Fruit fly (Drosophila melanogaster) whole organism, embryonic: ENCODE results near the gene dgt1.
A peak's percentile ranks its signal among the peaks of the same experiment; 100 is the strongest.

Source experiments
- Bteb2 ChIP-seq: fragments of 200-800 bp; sonication (Bioruptor generic); optimal IDR thresholded peaks from 2 replicates; lab custom pipeline; 2016; ENCODE audit warnings: missing biosample characterization, missing genetic modification characterization
- CG10209 ChIP-seq: fragments of 200-800 bp; sonication (Bioruptor generic); optimal IDR thresholded peaks from 3 replicates; lab custom pipeline; 2017; ENCODE audit warnings: missing biosample characterization, mild to moderate bottlenecking, missing genetic modification characterization, missing genetic modification reagents
- CG10543 ChIP-seq: fragments of 200-800 bp; sonication (Bioruptor generic); optimal IDR thresholded peaks from 3 replicates; lab custom pipeline; 2017; ENCODE audit warnings: missing biosample characterization, mild to moderate bottlenecking, missing genetic modification characterization, moderate library complexity
- CG10565 ChIP-seq: fragments of 200-800 bp; sonication (Bioruptor generic); optimal IDR thresholded peaks from 3 replicates; lab custom pipeline; 2016; ENCODE audit warnings: missing biosample characterization, mild to moderate bottlenecking, missing genetic modification characterization
- CG11456 ChIP-seq: fragments of 200-800 bp; sonication (Bioruptor generic); IDR thresholded peaks from 3 replicates; pipeline ENCODE4 v1.3.6; 2022; ENCODE audit warnings: missing biosample characterization, missing genetic modification characterization
- CG11723 ChIP-seq: fragments of 200-800 bp; sonication (Bioruptor generic); optimal IDR thresholded peaks from 2 replicates; lab custom pipeline; 2017; ENCODE audit warnings: missing biosample characterization, mild to moderate bottlenecking, missing genetic modification characterization
- CG12155 ChIP-seq: fragments of 200-800 bp; sonication (Bioruptor generic); optimal IDR thresholded peaks from 3 replicates; lab custom pipeline; 2016; ENCODE audit warnings: missing biosample characterization, missing genetic modification characterization
- CG12299 ChIP-seq: fragments of 200-800 bp; sonication (Bioruptor generic); optimal IDR thresholded peaks from 2 replicates; lab custom pipeline; 2018; ENCODE audit warnings: missing biosample characterization, mild to moderate bottlenecking, missing genetic modification characterization
- CG15601 ChIP-seq: fragments of 200-800 bp; sonication (Bioruptor generic); optimal IDR thresholded peaks from 3 replicates; lab custom pipeline; 2019; ENCODE audit warnings: missing biosample characterization, mild to moderate bottlenecking, missing genetic modification characterization, moderate library complexity
- CG16815 ChIP-seq: fragments of 200-800 bp; sonication (Bioruptor generic); optimal IDR thresholded peaks from 3 replicates; lab custom pipeline; 2017; ENCODE audit warnings: missing biosample characterization, mild to moderate bottlenecking, missing genetic modification characterization
- CG17829 ChIP-seq: fragments of 200-800 bp; optimal IDR thresholded peaks from 2 replicates; lab custom pipeline; 2019; ENCODE audit warnings: missing biosample characterization, mild to moderate bottlenecking, missing genetic modification characterization, moderate library complexity
- CG2202 ChIP-seq: fragments of 200-800 bp; sonication (Bioruptor generic); optimal IDR thresholded peaks from 2 replicates; lab custom pipeline; 2018; ENCODE audit warnings: missing biosample characterization, mild to moderate bottlenecking, missing genetic modification characterization
- CG3065 ChIP-seq: fragments of 200-800 bp; sonication (Bioruptor generic); optimal IDR thresholded peaks from 2 replicates; lab custom pipeline; 2016; ENCODE audit warnings: missing biosample characterization, missing genetic modification characterization
- CG3847 ChIP-seq: fragments of 200-800 bp; sonication (Bioruptor generic); IDR thresholded peaks from 2 replicates; pipeline ENCODE4 v1.3.6; 2022; ENCODE audit warnings: missing biosample characterization, missing genetic modification characterization
- CG42726 ChIP-seq: fragments of 200-800 bp; sonication (Bioruptor generic); IDR thresholded peaks from 2 replicates; pipeline ENCODE4 v1.3.6; 2022; ENCODE audit warnings: missing biosample characterization, missing genetic modification characterization; ENCODE audit not compliant: partially characterized antibody
- CG5245 ChIP-seq: fragments of 200-800 bp; sonication (Bioruptor generic); optimal IDR thresholded peaks from 3 replicates; lab custom pipeline; 2016; ENCODE audit warnings: missing biosample characterization, missing genetic modification characterization
- CG5953 ChIP-seq: fragments of 200-800 bp; sonication (Bioruptor generic); IDR thresholded peaks from 2 replicates; pipeline ENCODE4 v1.3.6; 2022; ENCODE audit warnings: missing biosample characterization, missing genetic modification characterization
- Doc2 ChIP-seq: fragments of 200-800 bp; sonication (Bioruptor generic); IDR thresholded peaks from 2 replicates; pipeline ENCODE4 v1.3.6; 2022; ENCODE audit warnings: missing biosample characterization, missing genetic modification characterization
- Doc3 ChIP-seq: fragments of 200-800 bp; sonication (Bioruptor generic); IDR thresholded peaks from 3 replicates; pipeline ENCODE4 v1.3.6; 2022; ENCODE audit warnings: missing biosample characterization, missing genetic modification characterization; ENCODE audit not compliant: partially characterized antibody
- Fer1 ChIP-seq: fragments of 200-800 bp; sonication (Bioruptor generic); optimal IDR thresholded peaks from 2 replicates; lab custom pipeline; 2017; ENCODE audit warnings: missing biosample characterization, mild to moderate bottlenecking, missing genetic modification characterization
- Fer3 ChIP-seq: fragments of 200-800 bp; sonication (Bioruptor generic); optimal IDR thresholded peaks from 2 replicates; lab custom pipeline; 2018; ENCODE audit warnings: missing biosample characterization, mild to moderate bottlenecking, missing genetic modification characterization, moderate library complexity
- HmgZ ChIP-seq: fragments of 200-800 bp; sonication (Bioruptor generic); optimal IDR thresholded peaks from 2 replicates; lab custom pipeline; 2018; ENCODE audit warnings: missing biosample characterization, mild to moderate bottlenecking, missing genetic modification characterization
- Hr3 ChIP-seq: fragments of 200-800 bp; sonication (Bioruptor generic); optimal IDR thresholded peaks from 3 replicates; lab custom pipeline; 2016; ENCODE audit warnings: missing biosample characterization, missing genetic modification characterization
- Meics ChIP-seq: fragments of 200-800 bp; sonication (Bioruptor generic); optimal IDR thresholded peaks from 2 replicates; lab custom pipeline; 2017; ENCODE audit warnings: missing biosample characterization, mild to moderate bottlenecking, missing genetic modification characterization
- NK7.1 ChIP-seq: fragments of 200-800 bp; sonication (Bioruptor generic); optimal IDR thresholded peaks from 3 replicates; lab custom pipeline; 2016; ENCODE audit warnings: missing biosample characterization, missing genetic modification characterization
- Nf-YB ChIP-seq: fragments of 200-800 bp; sonication (Bioruptor generic); optimal IDR thresholded peaks from 3 replicates; lab custom pipeline; 2019; ENCODE audit warnings: missing biosample characterization, mild to moderate bottlenecking, missing genetic modification characterization, moderate library complexity
- Oli ChIP-seq: fragments of 200-800 bp; sonication (Bioruptor generic); optimal IDR thresholded peaks from 2 replicates; lab custom pipeline; 2018; ENCODE audit warnings: missing biosample characterization, mild to moderate bottlenecking, missing genetic modification characterization, moderate library complexity
- Ssrp ChIP-seq: fragments of 200-800 bp; sonication (Bioruptor generic); optimal IDR thresholded peaks from 2 replicates; lab custom pipeline; 2018; ENCODE audit warnings: missing biosample characterization, mild to moderate bottlenecking, missing genetic modification characterization, moderate library complexity
- ato ChIP-seq: fragments of 200-800 bp; sonication (Bioruptor generic); IDR thresholded peaks from 2 replicates; pipeline ENCODE4 v1.3.6; 2022; ENCODE audit warnings: missing biosample characterization, missing genetic modification characterization; ENCODE audit not compliant: partially characterized antibody
- cato ChIP-seq: fragments of 200-800 bp; sonication (Bioruptor generic); optimal IDR thresholded peaks from 2 replicates; lab custom pipeline; 2016; ENCODE audit warnings: missing biosample characterization, missing genetic modification characterization, borderline replicate concordance
- ci ChIP-seq: fragments of 200-800 bp; sonication (Bioruptor generic); IDR thresholded peaks from 3 replicates; pipeline ENCODE4 v1.3.6; 2022; ENCODE audit warnings: missing biosample characterization, missing genetic modification characterization
- dmrt11E ChIP-seq: fragments of 200-800 bp; sonication (Bioruptor generic); optimal IDR thresholded peaks from 3 replicates; lab custom pipeline; 2018; ENCODE audit warnings: missing biosample characterization, mild to moderate bottlenecking, missing genetic modification characterization, moderate library complexity
- dysf ChIP-seq: fragments of 200-800 bp; sonication (Bioruptor generic); IDR thresholded peaks from 3 replicates; pipeline ENCODE4 v1.3.6; 2022; ENCODE audit warnings: missing biosample characterization, missing genetic modification characterization
- eve ChIP-seq, 2 experiments: fragments of >200 bp; optimal IDR thresholded peaks; 2 replicates each; lab custom pipeline; 2017; ENCODE audit warnings: missing biosample characterization in 2 of 2, missing genetic modification characterization in 2 of 2
- fd64A ChIP-seq: fragments of 200-800 bp; sonication (Bioruptor generic); optimal IDR thresholded peaks from 3 replicates; lab custom pipeline; 2018; ENCODE audit warnings: missing biosample characterization, mild to moderate bottlenecking, missing genetic modification characterization
- gce ChIP-seq: fragments of 200-800 bp; sonication (Bioruptor generic); IDR thresholded peaks from 3 replicates; pipeline ENCODE4 v1.3.6; 2022; ENCODE audit warnings: missing biosample characterization, missing genetic modification characterization
- gro ChIP-seq: fragments of 200-800 bp; sonication (Bioruptor generic); optimal IDR thresholded peaks from 2 replicates; lab custom pipeline; 2016; ENCODE audit warnings: missing biosample characterization, missing genetic modification characterization
- hbn ChIP-seq: fragments of 200-800 bp; sonication (Bioruptor generic); IDR thresholded peaks from 2 replicates; pipeline ENCODE4 v1.3.6; 2022; ENCODE audit warnings: missing biosample characterization, missing genetic modification characterization; ENCODE audit not compliant: partially characterized antibody
- jigr1 ChIP-seq: fragments of 200-800 bp; sonication (Bioruptor generic); IDR thresholded peaks from 3 replicates; pipeline ENCODE4 v1.3.6; 2022; ENCODE audit warnings: missing biosample characterization, missing genetic modification characterization
- knrl ChIP-seq: fragments of 200-800 bp; sonication (Bioruptor generic); IDR thresholded peaks from 3 replicates; pipeline ENCODE4 v1.3.6; 2022; ENCODE audit warnings: missing biosample characterization, missing genetic modification characterization; ENCODE audit not compliant: partially characterized antibody
- luna ChIP-seq: fragments of 200-800 bp; sonication (Bioruptor generic); optimal IDR thresholded peaks from 2 replicates; lab custom pipeline; 2016; ENCODE audit warnings: missing biosample characterization, missing genetic modification characterization
- nau ChIP-seq: fragments of 200-800 bp; sonication (Bioruptor generic); optimal IDR thresholded peaks from 3 replicates; lab custom pipeline; 2017; ENCODE audit warnings: missing biosample characterization, mild to moderate bottlenecking, missing genetic modification characterization, missing genetic modification reagents
- nerfin-2 ChIP-seq: fragments of 200-800 bp; sonication (Bioruptor generic); IDR thresholded peaks from 2 replicates; pipeline ENCODE4 v1.3.6; 2022; ENCODE audit warnings: missing biosample characterization, missing genetic modification characterization; ENCODE audit not compliant: partially characterized antibody
- p53 ChIP-seq: fragments of 200-800 bp; sonication (Bioruptor generic); optimal IDR thresholded peaks from 2 replicates; lab custom pipeline; 2016; ENCODE audit warnings: missing biosample characterization, missing genetic modification characterization
- pzg ChIP-seq: fragments of 200-800 bp; sonication (Bioruptor generic); optimal IDR thresholded peaks from 3 replicates; lab custom pipeline; 2018; ENCODE audit warnings: missing biosample characterization, mild to moderate bottlenecking, missing genetic modification characterization, moderate library complexity
- rib ChIP-seq: fragments of 200-800 bp; sonication (Bioruptor generic); IDR thresholded peaks from 2 replicates; pipeline ENCODE4 v1.3.6; 2022; ENCODE audit warnings: missing biosample characterization, missing genetic modification characterization
- seq ChIP-seq: fragments of 200-800 bp; sonication (Bioruptor generic); IDR thresholded peaks from 2 replicates; pipeline ENCODE4 v1.3.6; 2022; ENCODE audit warnings: missing biosample characterization, missing genetic modification characterization
- sqz ChIP-seq: fragments of 200-800 bp; sonication (Bioruptor generic); optimal IDR thresholded peaks from 3 replicates; lab custom pipeline; 2018; ENCODE audit warnings: missing biosample characterization, mild to moderate bottlenecking, missing genetic modification characterization
- tap ChIP-seq: fragments of 200-800 bp; optimal IDR thresholded peaks from 3 replicates; lab custom pipeline; 2019; ENCODE audit warnings: missing biosample characterization, mild to moderate bottlenecking, missing genetic modification characterization, moderate library complexity
- tna ChIP-seq: fragments of 200-800 bp; sonication (Bioruptor generic); IDR thresholded peaks from 2 replicates; pipeline ENCODE4 v1.3.6; 2022; ENCODE audit warnings: missing biosample characterization, missing genetic modification characterization; ENCODE audit not compliant: partially characterized antibody
- tup ChIP-seq: fragments of 200-800 bp; sonication (Bioruptor generic); optimal IDR thresholded peaks from 2 replicates; lab custom pipeline; 2016; ENCODE audit warnings: missing biosample characterization, mild to moderate bottlenecking, missing genetic modification characterization, moderate library complexity

dgt1 gene

DNA sequence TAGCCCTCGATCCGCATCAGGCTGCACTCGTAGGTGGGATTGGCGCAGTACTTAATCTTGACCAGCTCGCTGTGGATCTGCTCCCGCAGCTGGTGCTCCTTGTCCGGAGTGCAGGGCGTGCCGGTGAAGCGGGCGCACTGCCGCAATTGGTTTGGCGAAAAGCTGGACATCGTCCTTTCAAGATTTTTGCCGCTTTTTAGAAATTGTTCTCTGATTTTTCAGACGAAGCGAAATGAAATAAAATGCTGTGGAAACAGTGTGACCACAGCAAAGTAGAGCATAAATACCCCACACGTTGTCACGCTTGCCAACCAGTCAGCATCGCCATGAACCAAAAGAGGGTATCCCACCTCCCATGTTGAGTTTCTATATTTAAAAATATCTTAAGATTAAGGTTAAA lies at the start of gene dgt1:
Gene dgt1, minus strand, starts transcription at position 264 of the 400 bp plus-strand sequence.
- TF ChIP-seq CG2202 (tag; lab: Kevin White, UChicago) = no peak
- TF ChIP-seq Meics (GFP tag; lab: Kevin White, UChicago) = no peak
- no peak for TF ChIP-seq CG12299 (tag; lab: Kevin White, UChicago)
- TF ChIP-seq jigr1 = no peak
- no peak for TF ChIP-seq CG5245 (GFP tag; lab: Kevin White, UChicago)
- no peak for TF ChIP-seq Doc3
- no peak for TF ChIP-seq nerfin-2 (GFP tag; lab: Robert Waterston, UW)
- peak; percentile 89 for TF ChIP-seq pzg (GFP tag; lab: Kevin White, UChicago)
- no peak for TF ChIP-seq CG11456 (GFP tag; lab: Robert Waterston, UW)
- no peak for TF ChIP-seq CG16815 (GFP tag; lab: Kevin White, UChicago)
- TF ChIP-seq CG42726 (GFP tag; lab: Robert Waterston, UW) = no peak
- TF ChIP-seq CG3065 (GFP tag; lab: Kevin White, UChicago) = no peak
- peak; percentile 24; the same call in 1 of the 2 replicates for TF ChIP-seq CG3847 (GFP tag; lab: Robert Waterston, UW)
- TF ChIP-seq cato = no peak
- TF ChIP-seq nau = no peak
- TF ChIP-seq fd64A = no peak
- 0 out of 2 replicates have a peak, but pooled peaks have one; percentile 29 for TF ChIP-seq ato (GFP tag; lab: Robert Waterston, UW)
- TF ChIP-seq ci = peak; percentile 52; the same call in 1 of the 3 replicates
- no peak for TF ChIP-seq CG15601
- no peak for TF ChIP-seq Bteb2 (GFP tag; lab: Kevin White, UChicago)
- TF ChIP-seq CG10209 = no peak
- TF ChIP-seq luna (GFP tag; lab: Kevin White, UChicago) = no peak
- no peak for TF ChIP-seq seq (GFP tag; lab: Robert Waterston, UW)
- TF ChIP-seq Nf-YB (GFP tag; lab: Kevin White, UChicago) = no peak
- TF ChIP-seq p53 = no peak
- no peak for TF ChIP-seq Fer1
- TF ChIP-seq Oli (tag; lab: Kevin White, UChicago) = no peak
- peak; percentile 7; the same call in 1 of the 2 replicates for TF ChIP-seq tna (GFP tag; lab: Robert Waterston, UW)
- no peak for TF ChIP-seq rib
- no peak for TF ChIP-seq Fer3 (tag; lab: Kevin White, UChicago)
- TF ChIP-seq gro (GFP tag; lab: Kevin White, UChicago) = no peak
- TF ChIP-seq HmgZ (tag; lab: Kevin White, UChicago) = peak; percentile 63
- TF ChIP-seq CG5953 (GFP tag; lab: Robert Waterston, UW) = no peak
- no peak for TF ChIP-seq CG10543 (GFP tag; lab: Kevin White, UChicago)
- TF ChIP-seq CG10565 (GFP tag; lab: Kevin White, UChicago) = no peak
- TF ChIP-seq CG11723 (GFP tag; lab: Kevin White, UChicago) = no peak
- no peak for TF ChIP-seq tup (GFP tag; lab: Kevin White, UChicago)
- TF ChIP-seq Ssrp (tag; lab: Kevin White, UChicago) = no peak
- no peak for TF ChIP-seq dysf (GFP tag; lab: Robert Waterston, UW)
- no peak for TF ChIP-seq Hr3 (GFP tag; lab: Kevin White, UChicago)
- no peak for TF ChIP-seq knrl (GFP tag; lab: Robert Waterston, UW)
- no peak for TF ChIP-seq NK7.1 (GFP tag; lab: Kevin White, UChicago)
- TF ChIP-seq gce = no peak
- TF ChIP-seq Doc2 (GFP tag; lab: Robert Waterston, UW) = no peak
- peak; percentile 78 for TF ChIP-seq CG12155 (GFP tag; lab: Kevin White, UChicago)
- peak; percentile 41 for TF ChIP-seq CG17829 (tag; lab: Kevin White, UChicago)
- no peak for TF ChIP-seq dmrt11E (tag; lab: Kevin White, UChicago)
- no peak for TF ChIP-seq tap (tag; lab: Kevin White, UChicago)
- TF ChIP-seq eve (GFP tag; optimal IDR thresholded peaks at IDR 0.05; lab: Kevin White, UChicago) = no peak
- no peak for TF ChIP-seq hbn (GFP tag; lab: Robert Waterston, UW)
- TF ChIP-seq sqz (GFP tag; lab: Kevin White, UChicago) = no peak
